Worm (Caenorhabditis elegans) whole organism, L4 larva: ENCODE data around the gene gpdh-2.

Experiments
- F37D6.2 ChIP-seq: sonication (generic microtip); optimal IDR thresholded peaks from 2 replicates; lab custom pipeline; 2016; ENCODE audit warnings: mild to moderate bottlenecking, missing genetic modification characterization, missing compliant biosample characterization
- T26A8.4 ChIP-seq: fragments of 200-800 bp; sonication (Bioruptor generic); IDR thresholded peaks from 2 replicates; pipeline ENCODE4 v1.3.6; 2022; ENCODE audit warnings: missing genetic modification characterization, missing compliant biosample characterization
- Y48G9A.11 ChIP-seq: fragments of 200-800 bp; sonication (Bioruptor generic); IDR thresholded peaks from 2 replicates; pipeline ENCODE4 v1.3.6; 2022; ENCODE audit warnings: missing genetic modification reagents, missing genetic modification characterization, missing compliant biosample characterization
- Y75B8A.6 ChIP-seq: fragments of 200-800 bp; sonication (Bioruptor generic); IDR thresholded peaks from 2 replicates; pipeline ENCODE4 v1.3.6; 2022; ENCODE audit warnings: missing genetic modification reagents, missing genetic modification characterization, missing compliant biosample characterization
- ZK337.2 ChIP-seq: fragments of 200-800 bp; sonication (Bioruptor generic); IDR thresholded peaks from 2 replicates; pipeline ENCODE4 v1.3.6; 2022; ENCODE audit warnings: missing genetic modification reagents, missing genetic modification characterization, missing compliant biosample characterization
- ZK546.5 ChIP-seq, 2 experiments: sonication (generic microtip); optimal IDR thresholded peaks; 2 replicates each; lab custom pipeline; 2017; ENCODE audit warnings: missing biosample characterization in 2 of 2, missing genetic modification characterization in 2 of 2
- aha-1 ChIP-seq: fragments of 150-350 bp; peaks from one replicate; lab custom pipeline; 2014; ENCODE audit warnings: missing biosample characterization, missing genetic modification characterization
- attf-4 ChIP-seq: sonication (generic microtip); optimal IDR thresholded peaks from 3 replicates; lab custom pipeline; 2017; ENCODE audit warnings: missing biosample characterization, missing genetic modification characterization
- ceh-62 ChIP-seq: sonication (generic microtip); optimal IDR thresholded peaks from 2 replicates; lab custom pipeline; 2017; ENCODE audit warnings: missing biosample characterization, missing genetic modification characterization
- daf-16 ChIP-seq, 3 experiments: sonication (generic microtip); optimal IDR thresholded peaks; 2 replicates each; lab custom pipeline; 2016 to 2017; ENCODE audit warnings: missing genetic modification characterization in 3 of 3, missing genetic modification reagents in 3 of 3, mild to moderate bottlenecking in 2 of 3, missing compliant biosample characterization in 2 of 3, missing biosample characterization in 1 of 3, moderate library complexity in 1 of 3
- dmd-8 ChIP-seq: fragments of 200-800 bp; sonication (Bioruptor generic); IDR thresholded peaks from 2 replicates; pipeline ENCODE4 v1.3.6; 2022; ENCODE audit warnings: missing genetic modification characterization, missing compliant biosample characterization
- duxl-1 ChIP-seq: sonication (generic microtip); optimal IDR thresholded peaks from 2 replicates; lab custom pipeline; 2016; ENCODE audit warnings: mild to moderate bottlenecking, missing genetic modification characterization, moderate library complexity, missing compliant biosample characterization; ENCODE audit not compliant: poor library complexity
- egl-27 ChIP-seq: sonication (generic microtip); optimal IDR thresholded peaks from 3 replicates; lab custom pipeline; 2017; ENCODE audit warnings: missing biosample characterization, missing genetic modification reagents, missing genetic modification characterization
- egl-43 ChIP-seq: fragments of 200-800 bp; sonication (Bioruptor generic); IDR thresholded peaks from 2 replicates; pipeline ENCODE4 v1.3.6; 2022; ENCODE audit warnings: missing genetic modification reagents, missing genetic modification characterization, missing compliant biosample characterization
- fkh-10 ChIP-seq: fragments of 150-350 bp; optimal IDR thresholded peaks from 2 replicates; lab custom pipeline; 2014; ENCODE audit warnings: missing biosample characterization, missing genetic modification reagents, missing genetic modification characterization
- hif-1 ChIP-seq, 2 experiments: sonication (generic microtip); optimal IDR thresholded peaks; 2 replicates each; lab custom pipeline; 2016 to 2017; ENCODE audit warnings: missing compliant biosample characterization in 2 of 2, missing genetic modification characterization in 2 of 2, missing genetic modification reagents in 2 of 2, missing genotype in 2 of 2, mild to moderate bottlenecking in 1 of 2
- hmg-1.1 ChIP-seq: fragments of 200-800 bp; sonication (Bioruptor generic); IDR thresholded peaks from 2 replicates; pipeline ENCODE4 v1.3.6; 2022; ENCODE audit warnings: missing genetic modification reagents, missing genetic modification characterization, missing compliant biosample characterization
- lin-15B ChIP-seq: fragments of 150-350 bp; sonication (generic microtip); optimal IDR thresholded peaks from 3 replicates; lab custom pipeline; 2014; ENCODE audit warnings: missing biosample characterization, missing genetic modification characterization
- lin-38 ChIP-seq: fragments of 200-800 bp; sonication (Bioruptor generic); IDR thresholded peaks from 2 replicates; pipeline ENCODE4 v1.3.6; 2022; ENCODE audit warnings: missing genetic modification reagents, missing genetic modification characterization, missing compliant biosample characterization
- lin-39 ChIP-seq: fragments of 150-350 bp; optimal IDR thresholded peaks from 2 replicates; lab custom pipeline; 2014; ENCODE audit warnings: missing biosample characterization, missing genetic modification reagents, missing genetic modification characterization
- lir-3 ChIP-seq: sonication (generic microtip); optimal IDR thresholded peaks from 2 replicates; lab custom pipeline; 2016; ENCODE audit warnings: mild to moderate bottlenecking, missing genetic modification characterization, missing compliant biosample characterization
- madf-5 ChIP-seq, 2 experiments: fragments of 200-800 bp; sonication (Bioruptor generic); IDR thresholded peaks; 2 replicates each; pipeline ENCODE4 v1.3.6; 2022; ENCODE audit warnings: missing compliant biosample characterization in 2 of 2, missing genetic modification characterization in 2 of 2
- mdl-1 ChIP-seq, 2 experiments: fragments of 150-350 bp in 1 of 2; sonication (generic microtip) in 1 of 2; optimal IDR thresholded peaks; 2 replicates each; lab custom pipeline; 2014 to 2017; ENCODE audit warnings: missing biosample characterization in 2 of 2, missing genetic modification characterization in 2 of 2
- mes-2 ChIP-seq: sonication (generic microtip); optimal IDR thresholded peaks from 2 replicates; lab custom pipeline; 2016; ENCODE audit warnings: missing genotype, mild to moderate bottlenecking, missing genetic modification characterization, missing compliant biosample characterization; ENCODE audit not compliant: poor library complexity, severe bottlenecking
- mxl-2 ChIP-seq: fragments of 200-800 bp; sonication (Bioruptor generic); conservative IDR thresholded peaks from 2 replicates; pipeline ENCODE4 v1.3.6; 2022; ENCODE audit warnings: missing genetic modification reagents, missing genetic modification characterization, missing compliant biosample characterization
- nhr-111 ChIP-seq: fragments of 200-800 bp; sonication (Bioruptor generic); optimal IDR thresholded peaks from 2 replicates; lab custom pipeline; 2018; ENCODE audit warnings: mild to moderate bottlenecking, missing genetic modification characterization, missing compliant biosample characterization
- nhr-237 ChIP-seq: sonication (generic microtip); optimal IDR thresholded peaks from 2 replicates; lab custom pipeline; 2017; ENCODE audit warnings: missing biosample characterization, missing genetic modification characterization
- nhr-25 ChIP-seq: sonication (generic microtip); optimal IDR thresholded peaks from 2 replicates; lab custom pipeline; 2017; ENCODE audit warnings: missing genetic modification characterization, mild to moderate bottlenecking, missing compliant biosample characterization, antibody characterized with exemption, moderate library complexity, borderline replicate concordance; ENCODE audit not compliant: insufficient read depth
- nhr-28 ChIP-seq: fragments of 150-350 bp; optimal IDR thresholded peaks from 2 replicates; lab custom pipeline; 2014; ENCODE audit warnings: missing biosample characterization, missing genetic modification characterization
- nhr-42 ChIP-seq: fragments of 200-800 bp; sonication (Bioruptor generic); IDR thresholded peaks from 2 replicates; pipeline ENCODE4 v1.3.6; 2022; ENCODE audit warnings: missing genetic modification characterization, missing compliant biosample characterization
- nhr-6 ChIP-seq: fragments of 150-350 bp; optimal IDR thresholded peaks from 2 replicates; lab custom pipeline; 2014; ENCODE audit warnings: missing biosample characterization, missing genetic modification characterization
- nhr-76 ChIP-seq: fragments of 150-350 bp; optimal IDR thresholded peaks from 2 replicates; lab custom pipeline; 2014; ENCODE audit warnings: missing biosample characterization, missing genetic modification characterization
- pha-4 ChIP-seq, 2 experiments: fragments of 150-350 bp in 1 of 2; fragments of 200-800 bp in 1 of 2; sonication (Bioruptor generic) in 1 of 2; IDR thresholded peaks in 1 of 2; optimal IDR thresholded peaks in 1 of 2; 2 replicates each; pipeline versions ENCODE4 v1.3.6 to Lab custom; 2014 to 2022; ENCODE audit warnings: missing genetic modification characterization in 2 of 2, missing genetic modification reagents in 2 of 2, missing biosample characterization in 1 of 2, missing compliant biosample characterization in 1 of 2
- saeg-2 ChIP-seq: fragments of 200-800 bp; sonication (Bioruptor generic); IDR thresholded peaks from 2 replicates; pipeline ENCODE4 v1.3.6; 2022; ENCODE audit warnings: missing genetic modification reagents, missing genetic modification characterization, missing compliant biosample characterization
- set-16 ChIP-seq: fragments of 200-800 bp; sonication (Bioruptor generic); IDR thresholded peaks from 2 replicates; pipeline ENCODE4 v1.3.6; 2022; ENCODE audit warnings: missing genetic modification reagents, missing genetic modification characterization, missing compliant biosample characterization
- snpc-4 ChIP-seq: fragments of 150-350 bp; optimal IDR thresholded peaks from 2 replicates; lab custom pipeline; 2014; ENCODE audit warnings: missing biosample characterization, missing genetic modification characterization
- unc-130 ChIP-seq: sonication (generic microtip); optimal IDR thresholded peaks from 2 replicates; lab custom pipeline; 2016; ENCODE audit warnings: missing genetic modification reagents, missing genetic modification characterization, missing compliant biosample characterization
- zag-1 ChIP-seq: fragments of 150-350 bp; optimal IDR thresholded peaks from 2 replicates; lab custom pipeline; 2014; ENCODE audit warnings: missing biosample characterization, missing genetic modification characterization
- ztf-11 ChIP-seq: fragments of 150-350 bp; optimal IDR thresholded peaks from 2 replicates; lab custom pipeline; 2014; ENCODE audit warnings: missing biosample characterization, missing genetic modification characterization

The gpdh-2 gene

ce11 chrIII:9846093-9846492 lies 12.9 kb downstream of the gpdh-2 start, which contains the start of gene K11H3.2:
K11H3.2 (plus strand) TSS chrIII:9846393.
- TF ChIP-seq hmg-1.1 = no peak
- no peak for TF ChIP-seq hif-1 (tag; optimal IDR thresholded peaks at IDR 0.05; lab: Kevin White, UChicago)
- no peak for TF ChIP-seq egl-27 (tag; lab: Kevin White, UChicago)
- no peak for TF ChIP-seq attf-4 (tag; lab: Kevin White, UChicago)
- no peak for TF ChIP-seq dmd-8
- TF ChIP-seq nhr-6 = no peak
- no peak for TF ChIP-seq mes-2 (tag; lab: Kevin White, UChicago)
- TF ChIP-seq saeg-2 = no peak
- no peak for TF ChIP-seq Y75B8A.6 (GFP tag; lab: Robert Waterston, UW)
- no peak for TF ChIP-seq nhr-25 (tag; lab: Kevin White, UChicago)
- no peak for TF ChIP-seq ZK546.5 (tag; optimal IDR thresholded peaks at IDR 0.05; lab: Kevin White, UChicago)
- no peak for TF ChIP-seq nhr-111
- no peak for TF ChIP-seq duxl-1 (tag; lab: Kevin White, UChicago)
- no peak for TF ChIP-seq mxl-2 (GFP tag; lab: Robert Waterston, UW)
- no peak for TF ChIP-seq zag-1
- TF ChIP-seq nhr-42 (GFP tag; lab: Robert Waterston, UW) = no peak

- TF ChIP-seq duxl-1 (tag; lab: Kevin White, UChicago) = no peak
- TF ChIP-seq daf-16 (GFP tag; optimal IDR thresholded peaks at IDR 0.05; lab: Kevin White, UChicago) = no peak
- peak; percentile 2 for TF ChIP-seq daf-16 (tag; optimal IDR thresholded peaks at IDR 0.05; lab: Kevin White, UChicago)
- TF ChIP-seq aha-1 (tag; lab: Kevin White, UChicago) = peak; percentile 68
- TF ChIP-seq nhr-28 (tag; lab: Kevin White, UChicago) = peak; percentile 35
- TF ChIP-seq nhr-237 (tag; lab: Kevin White, UChicago) = no peak
- no peak for TF ChIP-seq fkh-10 (GFP tag; lab: Kevin White, UChicago)
- no peak for TF ChIP-seq egl-43 (GFP tag; lab: Robert Waterston, UW)
- TF ChIP-seq madf-5 (GFP tag; IDR thresholded peaks at IDR 0.05; lab: Robert Waterston, UW) = no peak
- TF ChIP-seq set-16 (GFP tag; lab: Robert Waterston, UW) = no peak
- TF ChIP-seq hif-1 (tag; optimal IDR thresholded peaks at IDR 0.05; lab: Kevin White, UChicago) = no peak
- TF ChIP-seq Y48G9A.11 (GFP tag; lab: Robert Waterston, UW) = no peak
- TF ChIP-seq ztf-11 = no peak
- TF ChIP-seq, all 104 proteins: peak for 3
Observed at ce11 chrIII:9843715-9844114, 15.3 kb downstream of the gpdh-2 start, which contains the start of gene K11H3.5. K11H3.5 (plus strand) TSS chrIII:9843768.

- TF ChIP-seq ceh-62 (no peak), ZK546.5 (tag; optimal IDR thresholded peaks at IDR 0.05; lab: Kevin White, UChicago) (no peak), ZK337.2 (GFP tag; lab: Robert Waterston, UW) (no peak), T26A8.4 (GFP tag; lab: Robert Waterston, UW) (no peak), lin-15B (no peak), Y48G9A.11 (GFP tag; lab: Robert Waterston, UW) (no peak), lin-39 (tag; lab: Kevin White, UChicago) (no peak), set-16 (GFP tag; lab: Robert Waterston, UW) (no peak), pha-4 (GFP tag; IDR thresholded peaks at IDR 0.05; lab: Robert Waterston, UW) (no peak), pha-4 (tag; optimal IDR thresholded peaks at IDR 0.05; lab: Kevin White, UChicago) (no peak), F37D6.2 (tag; lab: Kevin White, UChicago) (no peak), Y75B8A.6 (GFP tag; lab: Robert Waterston, UW) (no peak), lir-3 (tag; lab: Kevin White, UChicago) (no peak)
- TF ChIP-seq, all 104 proteins: peak for 0
Observed at ce11 chrIII:9834888-9835287, 24.1 kb downstream of the gpdh-2 start, which contains the start of gene K11H3.8. K11H3.8 (plus strand) TSS chrIII:9835188.

ce11 chrIII:9832569-9832968 lies 26.4 kb downstream of the gpdh-2 start:
- no peak for TF ChIP-seq egl-27 (tag; lab: Kevin White, UChicago)
- TF ChIP-seq unc-130 = peak; percentile 2
- TF ChIP-seq nhr-76 = no peak
- TF ChIP-seq T26A8.4 (GFP tag; lab: Robert Waterston, UW) = no peak
- TF ChIP-seq lin-15B = no peak
- no peak for TF ChIP-seq mdl-1 (tag; optimal IDR thresholded peaks at IDR 0.05; lab: Kevin White, UChicago)
- TF ChIP-seq snpc-4 (tag; lab: Kevin White, UChicago) = no peak
- TF ChIP-seq lin-38 = peak; percentile 42
- TF ChIP-seq egl-43 (GFP tag; lab: Robert Waterston, UW) = no peak
- no peak for TF ChIP-seq zag-1
